Worm (Caenorhabditis elegans) whole organism, early embryonic: Measurements from ENCODE around the gene gba-2.

ENCODE experiments used
- F13C5.2 ChIP-seq: sonication (generic microtip); optimal IDR thresholded peaks from 2 replicates; lab custom pipeline; 2017; ENCODE audit warnings: mild to moderate bottlenecking, missing genetic modification characterization, inconsistent platforms, missing compliant biosample characterization
- ama-1 ChIP-seq: fragments of 150-350 bp; optimal IDR thresholded peaks from 2 replicates; lab custom pipeline; 2014
- hmg-4 ChIP-seq: fragments of 200-800 bp; sonication (Bioruptor generic); optimal IDR thresholded peaks from 2 replicates; lab custom pipeline; 2018; ENCODE audit warnings: mild to moderate bottlenecking, missing genetic modification characterization, missing compliant biosample characterization
- tbx-11 ChIP-seq: fragments of 200-800 bp; sonication (Bioruptor generic); IDR thresholded peaks from 2 replicates; pipeline ENCODE4 v1.3.6; 2022; ENCODE audit warnings: missing genetic modification characterization, missing compliant biosample characterization

DNA sequence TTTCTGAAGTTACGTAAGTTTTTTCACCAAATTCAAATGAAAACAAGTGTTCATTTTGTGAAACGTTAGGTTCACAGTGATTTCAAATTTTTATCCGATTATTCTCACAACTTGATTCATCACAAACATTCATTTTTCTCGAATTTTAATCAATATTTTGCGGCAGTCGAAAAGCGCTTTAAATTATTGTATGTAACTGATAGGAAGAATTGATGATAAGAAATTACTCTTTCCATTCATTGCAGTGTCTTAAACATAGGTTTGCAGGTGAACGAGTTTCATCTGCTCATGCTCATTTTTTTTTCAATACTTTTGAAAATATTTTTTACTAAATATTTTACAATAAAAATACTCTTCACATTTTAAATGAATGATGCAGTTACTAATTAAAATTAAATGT is 33.8 kb downstream of the gba-2 start:
- TF ChIP-seq F13C5.2 (tag; lab: Kevin White, UChicago) (no peak), tbx-11 (GFP tag; lab: Robert Waterston, UW) (no peak), hmg-4 (GFP tag; lab: Kevin White, UChicago) (no peak), ama-1 (lab: Kevin White, UChicago) (no peak)
